Worm (Caenorhabditis elegans) whole organism, L4 larva: ENCODE data around the gene C44H9.7.

Source experiments
- Y5F2A.4 ChIP-seq: fragments of 200-800 bp; sonication (Bioruptor generic); optimal IDR thresholded peaks from 2 replicates; lab custom pipeline; 2018; ENCODE audit warnings: mild to moderate bottlenecking, missing genetic modification characterization, missing compliant biosample characterization
- ZK337.2 ChIP-seq: fragments of 200-800 bp; sonication (Bioruptor generic); IDR thresholded peaks from 2 replicates; pipeline ENCODE4 v1.3.6; 2022; ENCODE audit warnings: missing genetic modification reagents, missing genetic modification characterization, missing compliant biosample characterization
- arid-1 ChIP-seq: fragments of 200-800 bp; sonication (Bioruptor generic); conservative IDR thresholded peaks from 2 replicates; pipeline ENCODE4 v1.3.6; 2022; ENCODE audit warnings: missing genetic modification reagents, missing genetic modification characterization, missing compliant biosample characterization
- ceh-28 ChIP-seq: fragments of 150-350 bp; optimal IDR thresholded peaks from 2 replicates; lab custom pipeline; 2014; ENCODE audit warnings: missing biosample characterization, missing genetic modification reagents, missing genetic modification characterization
- gei-8 ChIP-seq: fragments of 200-800 bp; sonication (Bioruptor generic); optimal IDR thresholded peaks from 2 replicates; lab custom pipeline; 2018; ENCODE audit warnings: mild to moderate bottlenecking, missing genetic modification characterization, missing compliant biosample characterization
- jun-1 ChIP-seq: fragments of 150-350 bp; optimal IDR thresholded peaks from 2 replicates; lab custom pipeline; 2014; ENCODE audit warnings: missing biosample characterization, missing genetic modification reagents, missing genetic modification characterization
- lir-3 ChIP-seq: sonication (generic microtip); optimal IDR thresholded peaks from 2 replicates; lab custom pipeline; 2016; ENCODE audit warnings: mild to moderate bottlenecking, missing genetic modification characterization, missing compliant biosample characterization
- lsy-2 ChIP-seq, 2 experiments: fragments of 150-350 bp in 1 of 2; sonication (generic microtip) in 1 of 2; optimal IDR thresholded peaks; 2 replicates each; lab custom pipeline; 2014 to 2017; ENCODE audit warnings: missing biosample characterization in 2 of 2, missing genetic modification characterization in 2 of 2
- nhr-11 ChIP-seq: fragments of 150-350 bp; optimal IDR thresholded peaks from 2 replicates; lab custom pipeline; 2014; ENCODE audit warnings: missing biosample characterization, missing genetic modification characterization
- nhr-25 ChIP-seq: sonication (generic microtip); optimal IDR thresholded peaks from 2 replicates; lab custom pipeline; 2017; ENCODE audit warnings: missing genetic modification characterization, mild to moderate bottlenecking, missing compliant biosample characterization, antibody characterized with exemption, moderate library complexity, borderline replicate concordance; ENCODE audit not compliant: insufficient read depth

- TF ChIP-seq ceh-28 (no peak), nhr-11 (tag; lab: Kevin White, UChicago) (no peak), Y5F2A.4 (GFP tag; lab: Kevin White, UChicago) (no peak), ZK337.2 (GFP tag; lab: Robert Waterston, UW) (no peak), lsy-2 (tag; optimal IDR thresholded peaks at IDR 0.05; lab: Kevin White, UChicago) (no peak), arid-1 (GFP tag; lab: Robert Waterston, UW) (no peak), lir-3 (tag; lab: Kevin White, UChicago) (no peak), gei-8 (GFP tag; lab: Kevin White, UChicago) (no peak), jun-1 (tag; lab: Kevin White, UChicago) (no peak), nhr-25 (no peak)
These were observed 22.0 kb upstream of the C44H9.7 start for ce11 chrV:12876708-12877107.
